Worm (Caenorhabditis elegans) whole organism, young adult: ENCODE data around the gene ints-7.

Source experiments
- B0336.3 ChIP-seq: fragments of 200-800 bp; sonication (Bioruptor generic); IDR thresholded peaks from 2 replicates; pipeline ENCODE4 v1.3.6; 2022; ENCODE audit warnings: missing genetic modification characterization, missing compliant biosample characterization
- D2030.7 ChIP-seq: fragments of 200-800 bp; sonication (Bioruptor generic); IDR thresholded peaks from 2 replicates; pipeline ENCODE4 v1.3.6; 2022; ENCODE audit warnings: missing genetic modification reagents, missing genetic modification characterization, missing compliant biosample characterization
- F39B2.1 ChIP-seq: fragments of 200-800 bp; sonication (Bioruptor generic); IDR thresholded peaks from 2 replicates; pipeline ENCODE4 v1.3.6; 2022; ENCODE audit warnings: missing genetic modification reagents, missing genetic modification characterization, missing compliant biosample characterization
- K11D2.4 ChIP-seq: fragments of 200-800 bp; sonication (Bioruptor generic); IDR thresholded peaks from 2 replicates; pipeline ENCODE4 v1.3.6; 2022; ENCODE audit warnings: missing genetic modification reagents, missing genetic modification characterization, missing compliant biosample characterization
- K12H6.12 ChIP-seq: fragments of 200-800 bp; sonication (Bioruptor generic); optimal IDR thresholded peaks from 2 replicates; lab custom pipeline; 2018; ENCODE audit warnings: mild to moderate bottlenecking, missing genetic modification characterization, missing compliant biosample characterization
- Y53F4B.3 ChIP-seq: fragments of 200-800 bp; sonication (Bioruptor generic); IDR thresholded peaks from 2 replicates; pipeline ENCODE4 v1.3.6; 2022; ENCODE audit warnings: missing genetic modification reagents, missing genetic modification characterization, missing compliant biosample characterization
- ZK185.1 ChIP-seq: sonication (generic microtip); optimal IDR thresholded peaks from 2 replicates; lab custom pipeline; 2016; ENCODE audit warnings: mild to moderate bottlenecking, missing genetic modification characterization, missing compliant biosample characterization; ENCODE audit not compliant: poor library complexity, severe bottlenecking
- aptf-2 ChIP-seq: fragments of 200-800 bp; sonication (Bioruptor generic); conservative IDR thresholded peaks from 2 replicates; pipeline ENCODE4 v1.3.6; 2022; ENCODE audit warnings: missing genetic modification reagents, missing genetic modification characterization, missing compliant biosample characterization
- atf-7 ChIP-seq: sonication (generic microtip); optimal IDR thresholded peaks from 2 replicates; lab custom pipeline; 2017; ENCODE audit warnings: mild to moderate bottlenecking, missing genetic modification characterization, missing compliant biosample characterization
- attf-5 ChIP-seq: fragments of 200-800 bp; sonication (Bioruptor generic); optimal IDR thresholded peaks from 2 replicates; lab custom pipeline; 2018; ENCODE audit warnings: mild to moderate bottlenecking, missing genetic modification characterization, missing compliant biosample characterization
- bed-1 ChIP-seq: fragments of 200-800 bp; sonication (Bioruptor generic); IDR thresholded peaks from 2 replicates; pipeline ENCODE4 v1.3.6; 2022; ENCODE audit warnings: missing genetic modification reagents, missing genetic modification characterization, missing compliant biosample characterization
- bed-2 ChIP-seq: fragments of 200-800 bp; sonication (Bioruptor generic); IDR thresholded peaks from 2 replicates; pipeline ENCODE4 v1.3.6; 2022; ENCODE audit warnings: missing genetic modification reagents, missing genetic modification characterization, missing compliant biosample characterization
- cebp-2 ChIP-seq: fragments of 200-800 bp; sonication (Bioruptor generic); IDR thresholded peaks from 2 replicates; pipeline ENCODE4 v1.3.6; 2022; ENCODE audit warnings: missing genetic modification characterization, missing compliant biosample characterization
- ceh-27 ChIP-seq: fragments of 200-800 bp; sonication (Bioruptor generic); optimal IDR thresholded peaks from 2 replicates; lab custom pipeline; 2018; ENCODE audit warnings: mild to moderate bottlenecking, missing genetic modification characterization, moderate library complexity, missing compliant biosample characterization
- ceh-40 ChIP-seq: fragments of 200-800 bp; sonication (Bioruptor generic); IDR thresholded peaks from 2 replicates; pipeline ENCODE4 v1.3.6; 2022; ENCODE audit warnings: missing genetic modification characterization, missing compliant biosample characterization
- ceh-58 ChIP-seq: fragments of 200-800 bp; sonication (Bioruptor generic); IDR thresholded peaks from 2 replicates; pipeline ENCODE4 v1.3.6; 2022; ENCODE audit warnings: missing genetic modification characterization, missing compliant biosample characterization
- ceh-79 ChIP-seq: sonication (generic microtip); optimal IDR thresholded peaks from 2 replicates; lab custom pipeline; 2017; ENCODE audit warnings: mild to moderate bottlenecking, missing genetic modification characterization, missing compliant biosample characterization
- ceh-91 ChIP-seq: fragments of 200-800 bp; sonication (Bioruptor generic); IDR thresholded peaks from 2 replicates; pipeline ENCODE4 v1.3.6; 2022; ENCODE audit warnings: missing genetic modification reagents, missing genetic modification characterization, missing compliant biosample characterization
- egrh-3 ChIP-seq: fragments of 200-800 bp; sonication (Bioruptor generic); IDR thresholded peaks from 2 replicates; pipeline ENCODE4 v1.3.6; 2022; ENCODE audit warnings: missing genetic modification reagents, missing genetic modification characterization, missing compliant biosample characterization
- gei-17 ChIP-seq: fragments of 200-800 bp; sonication (Bioruptor generic); optimal IDR thresholded peaks from 2 replicates; lab custom pipeline; 2018; ENCODE audit warnings: mild to moderate bottlenecking, missing genetic modification characterization, missing compliant biosample characterization
- hlh-12 ChIP-seq: sonication (generic microtip); optimal IDR thresholded peaks from 2 replicates; lab custom pipeline; 2016; ENCODE audit warnings: missing genetic modification characterization, missing compliant biosample characterization
- hlh-26 ChIP-seq: fragments of 200-800 bp; sonication (Bioruptor generic); conservative IDR thresholded peaks from 2 replicates; pipeline ENCODE4 v1.3.6; 2022; ENCODE audit warnings: missing genetic modification reagents, missing genetic modification characterization, missing compliant biosample characterization
- hmg-1.2 ChIP-seq: fragments of 200-800 bp; sonication (Bioruptor generic); IDR thresholded peaks from 2 replicates; pipeline ENCODE4 v1.3.6; 2022; ENCODE audit warnings: missing genetic modification reagents, missing genetic modification characterization, missing compliant biosample characterization
- hmg-20 ChIP-seq: fragments of 200-800 bp; sonication (Bioruptor generic); IDR thresholded peaks from 2 replicates; pipeline ENCODE4 v1.3.6; 2022; ENCODE audit warnings: missing genetic modification reagents, missing genetic modification characterization, missing compliant biosample characterization
- hsf-1 ChIP-seq: fragments of 200-800 bp; sonication (Bioruptor generic); IDR thresholded peaks from 2 replicates; pipeline ENCODE4 v1.3.6; 2022; ENCODE audit warnings: missing genetic modification reagents, missing genetic modification characterization, missing compliant biosample characterization
- lag-1 ChIP-seq: fragments of 200-800 bp; sonication (Bioruptor generic); IDR thresholded peaks from 2 replicates; pipeline ENCODE4 v1.3.6; 2022; ENCODE audit warnings: missing genetic modification reagents, missing genetic modification characterization, missing compliant biosample characterization
- lin-35 ChIP-seq, 3 experiments: fragments of 150-350 bp in 2 of 3; sonication (generic microtip) in 1 of 3; optimal IDR thresholded peaks; 2 replicates each; lab custom pipeline; 2014 to 2018; ENCODE audit warnings: missing biosample characterization in 3 of 3, missing genetic modification characterization in 3 of 3, missing genetic modification reagents in 3 of 3
- lir-1 ChIP-seq: fragments of 200-800 bp; sonication (Bioruptor generic); conservative IDR thresholded peaks from 2 replicates; pipeline ENCODE4 v1.3.6; 2022; ENCODE audit warnings: missing genetic modification reagents, missing genetic modification characterization, missing compliant biosample characterization
- madf-10 ChIP-seq: sonication (generic microtip); optimal IDR thresholded peaks from 2 replicates; lab custom pipeline; 2016; ENCODE audit warnings: mild to moderate bottlenecking, missing genetic modification characterization, missing compliant biosample characterization
- madf-8 ChIP-seq: fragments of 200-800 bp; sonication (Bioruptor generic); conservative IDR thresholded peaks from 2 replicates; pipeline ENCODE4 v1.3.6; 2022; ENCODE audit warnings: missing genetic modification reagents, missing genetic modification characterization, missing compliant biosample characterization
- mcd-1 ChIP-seq: fragments of 200-800 bp; sonication (Bioruptor generic); IDR thresholded peaks from 2 replicates; pipeline ENCODE4 v1.3.6; 2022; ENCODE audit warnings: missing genetic modification reagents, missing genetic modification characterization, missing compliant biosample characterization
- mes-4 ChIP-seq: sonication (generic microtip); optimal IDR thresholded peaks from 2 replicates; lab custom pipeline; 2016; ENCODE audit warnings: missing genotype, missing genetic modification characterization, missing compliant biosample characterization
- nfya-1 ChIP-seq: sonication (generic microtip); optimal IDR thresholded peaks from 2 replicates; lab custom pipeline; 2017; ENCODE audit warnings: antibody characterized with exemption, missing compliant biosample characterization, missing genetic modification characterization, borderline replicate concordance; ENCODE audit not compliant: insufficient read depth
- nhr-27 ChIP-seq: fragments of 200-800 bp; sonication (Bioruptor generic); optimal IDR thresholded peaks from 2 replicates; lab custom pipeline; 2018; ENCODE audit warnings: mild to moderate bottlenecking, missing genetic modification characterization, moderate library complexity, missing compliant biosample characterization
- pbrm-1 ChIP-seq: fragments of 200-800 bp; sonication (Bioruptor generic); IDR thresholded peaks from 2 replicates; pipeline ENCODE4 v1.3.6; 2022; ENCODE audit warnings: missing genetic modification reagents, missing genetic modification characterization, missing compliant biosample characterization
- sea-2 ChIP-seq: fragments of 200-800 bp; sonication (Bioruptor generic); IDR thresholded peaks from 2 replicates; pipeline ENCODE4 v1.3.6; 2022; ENCODE audit warnings: missing genetic modification characterization, missing compliant biosample characterization
- snpc-1.3 ChIP-seq: sonication (generic microtip); optimal IDR thresholded peaks from 2 replicates; lab custom pipeline; 2017; ENCODE audit warnings: missing genetic modification characterization, mild to moderate bottlenecking, missing compliant biosample characterization, antibody characterized with exemption, moderate library complexity, missing genotype, missing genetic modification reagents; ENCODE audit not compliant: insufficient read depth
- snpc-3.4 ChIP-seq: sonication (generic microtip); optimal IDR thresholded peaks from 2 replicates; lab custom pipeline; 2017; ENCODE audit warnings: missing genetic modification characterization, mild to moderate bottlenecking, missing compliant biosample characterization, antibody characterized with exemption, moderate library complexity, missing genotype, missing genetic modification reagents
- snpc-4 ChIP-seq, 5 experiments: fragments of 150-350 bp in 1 of 5; sonication (generic microtip) in 4 of 5; optimal IDR thresholded peaks; 2 replicates each; lab custom pipeline; 2014 to 2018; ENCODE audit warnings: missing genetic modification characterization in 5 of 5, missing biosample characterization in 3 of 5, antibody characterized with exemption in 2 of 5, mild to moderate bottlenecking in 2 of 5, missing compliant biosample characterization in 2 of 5, missing genotype in 2 of 5, moderate library complexity in 2 of 5, missing genetic modification reagents in 1 of 5
- somi-1 ChIP-seq: fragments of 200-800 bp; sonication (Bioruptor generic); optimal IDR thresholded peaks from 2 replicates; lab custom pipeline; 2018; ENCODE audit warnings: mild to moderate bottlenecking, missing genetic modification characterization, missing compliant biosample characterization
- sptf-2 ChIP-seq: fragments of 200-800 bp; sonication (Bioruptor generic); optimal IDR thresholded peaks from 2 replicates; lab custom pipeline; 2018; ENCODE audit warnings: mild to moderate bottlenecking, missing genetic modification characterization, missing compliant biosample characterization
- tbx-9 ChIP-seq: sonication (generic microtip); optimal IDR thresholded peaks from 2 replicates; lab custom pipeline; 2016; ENCODE audit warnings: borderline replicate concordance, missing genetic modification characterization, inconsistent platforms, missing compliant biosample characterization
- tlf-1 ChIP-seq: fragments of 200-800 bp; sonication (Bioruptor generic); optimal IDR thresholded peaks from 2 replicates; lab custom pipeline; 2018; ENCODE audit warnings: mild to moderate bottlenecking, missing genetic modification characterization, missing compliant biosample characterization
- xnd-1 ChIP-seq: sonication (generic microtip); optimal IDR thresholded peaks from 2 replicates; lab custom pipeline; 2016; ENCODE audit warnings: missing genotype, missing genetic modification reagents, missing genetic modification characterization, missing compliant biosample characterization
- zim-3 ChIP-seq: sonication (generic microtip); optimal IDR thresholded peaks from 2 replicates; lab custom pipeline; 2017; ENCODE audit warnings: mild to moderate bottlenecking, missing genetic modification characterization, moderate library complexity, missing compliant biosample characterization
- ztf-18 ChIP-seq: sonication (generic microtip); optimal IDR thresholded peaks from 2 replicates; lab custom pipeline; 2016; ENCODE audit warnings: missing genotype, mild to moderate bottlenecking, missing genetic modification characterization, missing compliant biosample characterization
- ztf-22 ChIP-seq: fragments of 200-800 bp; sonication (Bioruptor generic); optimal IDR thresholded peaks from 2 replicates; lab custom pipeline; 2018; ENCODE audit warnings: mild to moderate bottlenecking, missing genetic modification characterization, moderate library complexity, missing compliant biosample characterization
- ztf-6 ChIP-seq: fragments of 200-800 bp; sonication (Bioruptor generic); IDR thresholded peaks from 2 replicates; pipeline ENCODE4 v1.3.6; 2022; ENCODE audit warnings: missing genetic modification reagents, missing genetic modification characterization, missing compliant biosample characterization

Gene ints-7

DNA sequence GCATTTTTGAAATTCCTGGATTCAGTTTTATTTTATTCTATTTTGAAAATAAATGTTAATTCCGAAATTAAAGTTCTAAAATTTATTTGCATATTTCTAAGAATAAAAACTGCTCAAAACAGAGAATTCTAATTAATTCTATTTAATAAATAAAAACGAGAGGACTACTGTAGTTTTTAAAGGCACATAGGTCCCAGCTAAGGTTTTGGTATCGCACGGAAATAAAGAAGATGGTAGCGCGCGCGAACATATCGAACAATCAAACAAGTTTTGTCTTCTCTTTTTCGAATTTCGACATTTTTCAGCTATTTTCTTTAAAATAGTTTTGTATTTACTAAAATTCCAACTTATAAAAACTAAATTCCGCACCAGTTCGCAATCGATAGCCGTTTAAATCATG lies 4.8 kb upstream of the ints-7 start (continued):
- TF ChIP-seq egrh-3 (GFP tag; lab: Robert Waterston, UW) (no peak), attf-5 (no peak), xnd-1 (tag; lab: Kevin White, UChicago) (peak; percentile 93), bed-2 (GFP tag; lab: Robert Waterston, UW) (no peak), hmg-20 (no peak), atf-7 (tag; lab: Kevin White, UChicago) (no peak), nfya-1 (no peak), hlh-26 (GFP tag; lab: Robert Waterston, UW) (no peak), snpc-1.3 (tag; lab: Kevin White, UChicago) (peak; percentile 47), madf-8 (GFP tag; lab: Robert Waterston, UW) (peak; percentile 96), F39B2.1 (no peak), gei-17 (GFP tag; lab: Kevin White, UChicago) (no peak), ceh-40 (no peak), hmg-1.2 (GFP tag; lab: Robert Waterston, UW) (peak; percentile 45; the same call in 1 of the 2 replicates), nhr-27 (tag; lab: Kevin White, UChicago) (no peak), zim-3 (tag; lab: Kevin White, UChicago) (no peak), ceh-27 (no peak), snpc-3.4 (peak; percentile 47), somi-1 (GFP tag; lab: Kevin White, UChicago) (no peak), lin-35 (GFP tag; optimal IDR thresholded peaks at IDR 0.05; lab: Kevin White, UChicago) (peak in 1 of 3 experiments; percentile 77), mes-4 (tag; lab: Kevin White, UChicago) (no peak), ceh-58 (GFP tag; lab: Robert Waterston, UW) (no peak), mcd-1 (GFP tag; lab: Robert Waterston, UW) (peak; percentile 46; the same call in 1 of the 2 replicates), tbx-9 (tag; lab: Kevin White, UChicago) (no peak), hsf-1 (GFP tag; lab: Robert Waterston, UW) (peak; percentile 88), ztf-22 (GFP tag; lab: Kevin White, UChicago) (no peak), ceh-79 (tag; lab: Kevin White, UChicago) (no peak), snpc-4 (GFP tag; optimal IDR thresholded peaks at IDR 0.05; lab: Kevin White, UChicago) (no peak), snpc-4 (tag; optimal IDR thresholded peaks at IDR 0.05; lab: Kevin White, UChicago) (peak in 2 of 4 experiments; percentile 2 to 44), B0336.3 (GFP tag; lab: Robert Waterston, UW) (0 out of 2 replicates have a peak, but pooled peaks have one; percentile 55), madf-10 (no peak), ztf-18 (peak; percentile 33), ZK185.1 (tag; lab: Kevin White, UChicago) (no peak), ceh-91 (GFP tag; lab: Robert Waterston, UW) (peak; percentile 95), K11D2.4 (no peak), ztf-6 (no peak), pbrm-1 (GFP tag; lab: Robert Waterston, UW) (0 out of 2 replicates have a peak, but pooled peaks have one; percentile 21), lag-1 (GFP tag; lab: Robert Waterston, UW) (no peak), sea-2 (GFP tag; lab: Robert Waterston, UW) (no peak), hlh-12 (tag; lab: Kevin White, UChicago) (no peak), sptf-2 (no peak), bed-1 (GFP tag; lab: Robert Waterston, UW) (no peak), lir-1 (0 out of 2 replicates have a peak, but pooled peaks have one; percentile 25), aptf-2 (GFP tag; lab: Robert Waterston, UW) (no peak), D2030.7 (GFP tag; lab: Robert Waterston, UW) (peak; percentile 94), tlf-1 (GFP tag; lab: Kevin White, UChicago) (peak; percentile 71), K12H6.12 (tag; lab: Kevin White, UChicago) (no peak), cebp-2 (no peak), Y53F4B.3 (GFP tag; lab: Robert Waterston, UW) (no peak)
